Worm (Caenorhabditis elegans): ENCODE measurements around the gene F49E8.6.
A peak's percentile ranks its signal among the peaks of the same experiment; 100 is the strongest.

Gene F49E8.6

ce11 chrIV:7507841-7508509, 46.5 kb downstream of the F49E8.6 start, which contains the start of the genes vdac-1 and R05G6.5 (continued):
- no peak for TF ChIP-seq nhr-237 (tag; optimal IDR thresholded peaks at IDR 0.05)
- TF ChIP-seq dve-1 (tag; optimal IDR thresholded peaks at IDR 0.05; ENCODE audit: insufficient read depth) = peak; percentile 90
- no peak for TF ChIP-seq arid-1 (GFP tag; conservative IDR thresholded peaks at IDR 0.05)
- TF ChIP-seq daf-16 (GFP tag; optimal IDR thresholded peaks at IDR 0.05) = peak in 1 of 2 experiments; percentile 2
- peak; percentile 73 for TF ChIP-seq daf-16 (tag; optimal IDR thresholded peaks at IDR 0.05)
- peak; percentile 71; the same call in 1 of the 2 replicates for TF ChIP-seq nhr-42 (GFP tag; IDR thresholded peaks at IDR 0.05)
- TF ChIP-seq ceh-32 (tag; optimal IDR thresholded peaks at IDR 0.05; ENCODE audit: poor library complexity) = no peak
- TF ChIP-seq Y105C5A.15 (GFP tag; IDR thresholded peaks at IDR 0.05) = no peak
- no peak for TF ChIP-seq lin-15B (tag; optimal IDR thresholded peaks at IDR 0.05)
- no peak for TF ChIP-seq ces-1 (GFP tag; optimal IDR thresholded peaks at IDR 0.05)
- TF ChIP-seq php-3 (GFP tag; IDR thresholded peaks at IDR 0.05) = peak; percentile 74; the same call in 1 of the 2 replicates
- no peak for TF ChIP-seq jun-1 (tag; optimal IDR thresholded peaks at IDR 0.05)
- peak; percentile 73; the same call in 1 of the 2 replicates for TF ChIP-seq dmd-8 (GFP tag; IDR thresholded peaks at IDR 0.05)
- TF ChIP-seq lin-1 (GFP tag; IDR thresholded peaks at IDR 0.05) = peak; percentile 65; the same call in 1 of the 2 replicates
- peak; percentile 92 for TF ChIP-seq hlh-30 (tag; optimal IDR thresholded peaks at IDR 0.05; ENCODE audit: insufficient read depth)
- TF ChIP-seq zag-1 (tag; optimal IDR thresholded peaks at IDR 0.05) = no peak
- TF ChIP-seq spr-1 (tag; optimal IDR thresholded peaks at IDR 0.05) = peak; percentile 16
- peak; percentile 57 for TF ChIP-seq vab-7 (GFP tag; IDR thresholded peaks at IDR 0.05)
- no peak for TF ChIP-seq F49E8.2 (tag; optimal IDR thresholded peaks at IDR 0.05; ENCODE audit: borderline replicate concordance)
- TF ChIP-seq nhr-77 (tag; optimal IDR thresholded peaks at IDR 0.05) = peak; percentile 90
- TF ChIP-seq mdl-1 (tag; optimal IDR thresholded peaks at IDR 0.05) = peak in 1 of 2 experiments; percentile 78

ce11 chrIV:7507305-7507704, 47.2 kb downstream of the F49E8.6 start:
- peak; percentile 71 for TF ChIP-seq hlh-11 (tag; optimal IDR thresholded peaks at IDR 0.05)
- TF ChIP-seq dmd-9 (GFP tag; IDR thresholded peaks at IDR 0.05) = no peak
- TF ChIP-seq Y48G9A.11 (GFP tag; IDR thresholded peaks at IDR 0.05) = no peak
- TF ChIP-seq dmd-8 (GFP tag; IDR thresholded peaks at IDR 0.05) = no peak
- TF ChIP-seq pha-4 (GFP tag; IDR thresholded peaks at IDR 0.05) = no peak
- no peak for TF ChIP-seq pha-4 (tag; optimal IDR thresholded peaks at IDR 0.05)
- peak; percentile 2 for TF ChIP-seq dpl-1 (GFP tag; optimal IDR thresholded peaks at IDR 0.05)
- no peak for TF ChIP-seq ZK337.2 (GFP tag; IDR thresholded peaks at IDR 0.05)
- no peak for TF ChIP-seq F49E8.2 (tag; optimal IDR thresholded peaks at IDR 0.05; ENCODE audit: borderline replicate concordance)
- no peak for TF ChIP-seq aha-1 (tag)
- no peak for TF ChIP-seq ceh-28 (tag; optimal IDR thresholded peaks at IDR 0.05)
- TF ChIP-seq nhr-11 (tag; optimal IDR thresholded peaks at IDR 0.05) = peak; percentile 34
- TF ChIP-seq mdl-1 (tag; optimal IDR thresholded peaks at IDR 0.05) = peak in 1 of 2 experiments; percentile 48
- TF ChIP-seq saeg-2 (GFP tag; IDR thresholded peaks at IDR 0.05) = no peak
- no peak for TF ChIP-seq vab-7 (GFP tag; IDR thresholded peaks at IDR 0.05)
- no peak for TF ChIP-seq lim-7 (GFP tag; IDR thresholded peaks at IDR 0.05)
- TF ChIP-seq zag-1 (tag; optimal IDR thresholded peaks at IDR 0.05) = no peak
- peak; percentile 43 for TF ChIP-seq mxl-3 (GFP tag; optimal IDR thresholded peaks at IDR 0.05)
- no peak for TF ChIP-seq nhr-6 (tag; optimal IDR thresholded peaks at IDR 0.05)
- no peak for TF ChIP-seq tra-1 (GFP tag; IDR thresholded peaks at IDR 0.05)
- TF ChIP-seq mdt-29 (GFP tag; IDR thresholded peaks at IDR 0.05) = no peak
- TF ChIP-seq F10B5.3 (tag; optimal IDR thresholded peaks at IDR 0.05) = no peak
- no peak for TF ChIP-seq fkh-10 (GFP tag; optimal IDR thresholded peaks at IDR 0.05)
- TF ChIP-seq nhr-76 (tag; optimal IDR thresholded peaks at IDR 0.05) = no peak
- TF ChIP-seq sdz-12 (GFP tag; optimal IDR thresholded peaks at IDR 0.05) = no peak
- no peak for TF ChIP-seq T26A8.4 (GFP tag; IDR thresholded peaks at IDR 0.05)
- no peak for TF ChIP-seq zfp-3 (GFP tag; conservative IDR thresholded peaks at IDR 0.05)
- no peak for TF ChIP-seq mxl-2 (GFP tag; conservative IDR thresholded peaks at IDR 0.05)
- no peak for TF ChIP-seq nhr-111 (GFP tag; optimal IDR thresholded peaks at IDR 0.05)
- no peak for TF ChIP-seq daf-12 (tag; optimal IDR thresholded peaks at IDR 0.05)
- TF ChIP-seq unc-62 (GFP tag; optimal IDR thresholded peaks at IDR 0.05 in 1 of 2) = peak in 1 of 2 experiments; percentile 96
- no peak for TF ChIP-seq unc-62 (tag; optimal IDR thresholded peaks at IDR 0.05)
- TF ChIP-seq Y75B8A.6 (GFP tag; IDR thresholded peaks at IDR 0.05) = no peak
- peak; percentile 88 for TF ChIP-seq hlh-30 (tag; optimal IDR thresholded peaks at IDR 0.05; ENCODE audit: insufficient read depth)
- no peak for TF ChIP-seq ces-1 (GFP tag; optimal IDR thresholded peaks at IDR 0.05)
